Worm (Caenorhabditis elegans): ENCODE measurements around the gene pqn-51.

DNA sequence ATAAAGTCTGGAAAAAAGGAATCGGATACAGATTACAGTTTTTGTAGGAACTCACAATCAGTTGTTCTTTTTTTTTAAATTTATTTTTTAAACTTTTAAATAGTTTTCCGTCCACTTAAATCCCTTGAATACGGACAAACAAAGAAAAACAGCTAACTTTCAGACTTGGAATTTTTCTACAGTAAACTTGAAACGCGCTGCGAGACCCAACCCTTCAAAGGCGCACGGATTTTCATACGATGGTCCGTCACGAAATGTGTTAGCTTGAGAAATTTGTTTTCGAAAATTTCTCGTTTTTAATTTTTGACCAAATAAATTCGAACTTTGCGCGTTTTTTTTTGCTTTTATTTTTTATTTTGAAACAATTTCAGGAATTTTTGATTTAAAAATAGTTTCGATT lies 2.8 kb upstream of the pqn-51 start:
- TF ChIP-seq madf-5 (GFP tag; IDR thresholded peaks at IDR 0.05) (no peak), Y75B8A.6 (GFP tag; IDR thresholded peaks at IDR 0.05) (no peak), unc-39 (tag; optimal IDR thresholded peaks at IDR 0.05) (no peak), lin-38 (GFP tag; IDR thresholded peaks at IDR 0.05) (no peak), F49E8.2 (tag; optimal IDR thresholded peaks at IDR 0.05; ENCODE audit: borderline replicate concordance) (no peak), lin-29 (GFP tag; IDR thresholded peaks at IDR 0.05) (no peak), nhr-76 (tag; optimal IDR thresholded peaks at IDR 0.05) (no peak), dmd-9 (GFP tag; IDR thresholded peaks at IDR 0.05) (no peak), dve-1 (tag; optimal IDR thresholded peaks at IDR 0.05; ENCODE audit: insufficient read depth) (no peak), F37D6.2 (tag; optimal IDR thresholded peaks at IDR 0.05) (no peak), ctbp-1 (GFP tag; IDR thresholded peaks at IDR 0.05) (no peak), ZK546.5 (tag; optimal IDR thresholded peaks at IDR 0.05) (no peak), tra-1 (GFP tag; IDR thresholded peaks at IDR 0.05) (no peak), daf-8 (GFP tag; IDR thresholded peaks at IDR 0.05) (no peak)
